Fruit fly (Drosophila melanogaster) whole organism, embryonic: ENCODE results near the gene rost.
A peak's percentile ranks its signal among the peaks of the same experiment; 100 is the strongest.

Experiments used
- CG11456 ChIP-seq: fragments of 200-800 bp; sonication (Bioruptor generic); IDR thresholded peaks from 3 replicates; pipeline ENCODE4 v1.3.6; 2022; ENCODE audit warnings: missing biosample characterization, missing genetic modification characterization
- CG11695 ChIP-seq: fragments of 200-800 bp; sonication (Bioruptor generic); IDR thresholded peaks from 3 replicates; pipeline ENCODE4 v1.3.6; 2022; ENCODE audit warnings: missing biosample characterization, missing genetic modification characterization
- CG13775 ChIP-seq: fragments of 200-800 bp; sonication (Bioruptor generic); optimal IDR thresholded peaks from 3 replicates; lab custom pipeline; 2017; ENCODE audit warnings: missing biosample characterization, mild to moderate bottlenecking, missing genetic modification characterization
- CG14667 ChIP-seq: fragments of 200-800 bp; sonication (Bioruptor generic); IDR thresholded peaks from 2 replicates; pipeline ENCODE4 v1.3.6; 2022; ENCODE audit warnings: missing biosample characterization, missing genetic modification characterization
- CG16813 ChIP-seq: fragments of 200-800 bp; sonication (Bioruptor generic); IDR thresholded peaks from 3 replicates; pipeline ENCODE4 v1.3.6; 2022; ENCODE audit warnings: missing biosample characterization, missing genetic modification characterization; ENCODE audit not compliant: partially characterized antibody
- CG16815 ChIP-seq: fragments of 200-800 bp; sonication (Bioruptor generic); optimal IDR thresholded peaks from 3 replicates; lab custom pipeline; 2017; ENCODE audit warnings: missing biosample characterization, mild to moderate bottlenecking, missing genetic modification characterization
- CG17186 ChIP-seq: fragments of 200-800 bp; sonication (Bioruptor generic); optimal IDR thresholded peaks from 3 replicates; lab custom pipeline; 2017; ENCODE audit warnings: missing biosample characterization, missing genetic modification reagents, missing genetic modification characterization
- CG17385 ChIP-seq: fragments of 200-800 bp; sonication (Bioruptor generic); optimal IDR thresholded peaks from 3 replicates; lab custom pipeline; 2018; ENCODE audit warnings: missing biosample characterization, mild to moderate bottlenecking, missing genetic modification characterization
- CG1792 ChIP-seq: fragments of 200-800 bp; sonication (Bioruptor generic); optimal IDR thresholded peaks from 2 replicates; lab custom pipeline; 2016; ENCODE audit warnings: missing biosample characterization, missing genetic modification characterization
- CG2678 ChIP-seq: fragments of 200-800 bp; sonication (Bioruptor generic); optimal IDR thresholded peaks from 3 replicates; lab custom pipeline; 2019; ENCODE audit warnings: missing biosample characterization, mild to moderate bottlenecking, missing genetic modification characterization, moderate library complexity
- CG2875 ChIP-seq: fragments of 200-800 bp; sonication (Bioruptor generic); optimal IDR thresholded peaks from 2 replicates; lab custom pipeline; 2017; ENCODE audit warnings: missing biosample characterization, mild to moderate bottlenecking, missing genetic modification characterization, missing genetic modification reagents
- CG3163 ChIP-seq: fragments of 200-800 bp; sonication (Bioruptor generic); optimal IDR thresholded peaks from 3 replicates; lab custom pipeline; 2016; ENCODE audit warnings: missing biosample characterization, missing genetic modification characterization
- CG8089 ChIP-seq: fragments of 200-800 bp; sonication (Bioruptor generic); optimal IDR thresholded peaks from 3 replicates; lab custom pipeline; 2016; ENCODE audit warnings: missing biosample characterization, missing genetic modification characterization
- CG9797 ChIP-seq: fragments of 200-800 bp; sonication (Bioruptor generic); optimal IDR thresholded peaks from 3 replicates; lab custom pipeline; 2018; ENCODE audit warnings: missing biosample characterization, mild to moderate bottlenecking, missing genetic modification characterization
- Dll ChIP-seq: fragments of 200-800 bp; sonication (Bioruptor generic); IDR thresholded peaks from 4 replicates; pipeline ENCODE4 v1.3.6; 2022; ENCODE audit warnings: missing biosample characterization, missing genetic modification characterization; ENCODE audit not compliant: partially characterized antibody
- ERR ChIP-seq: fragments of 200-800 bp; sonication (Bioruptor generic); optimal IDR thresholded peaks from 2 replicates; lab custom pipeline; 2016; ENCODE audit warnings: missing biosample characterization, missing genetic modification characterization
- Hmr ChIP-seq: fragments of 200-800 bp; sonication (Bioruptor generic); optimal IDR thresholded peaks from 3 replicates; lab custom pipeline; 2017; ENCODE audit warnings: mild to moderate bottlenecking, missing biosample characterization, missing genetic modification reagents, missing genetic modification characterization
- Hsf ChIP-seq: fragments of 200-800 bp; sonication (Bioruptor generic); optimal IDR thresholded peaks from 3 replicates; lab custom pipeline; 2016; ENCODE audit warnings: missing biosample characterization, missing genetic modification characterization
- NC2α ChIP-seq: fragments of 200-800 bp; sonication (Bioruptor generic); optimal IDR thresholded peaks from 2 replicates; lab custom pipeline; 2016; ENCODE audit warnings: missing biosample characterization, missing genetic modification characterization
- Oaz ChIP-seq: fragments of 200-800 bp; sonication (Bioruptor generic); IDR thresholded peaks from 2 replicates; pipeline ENCODE4 v1.3.6; 2022; ENCODE audit warnings: missing biosample characterization, missing genetic modification characterization
- Ptx1 ChIP-seq: fragments of 200-800 bp; sonication (Bioruptor generic); IDR thresholded peaks from 2 replicates; pipeline ENCODE4 v1.3.6; 2022; ENCODE audit warnings: missing biosample characterization, missing genetic modification characterization
- bbx ChIP-seq: fragments of 200-800 bp; sonication (Bioruptor generic); IDR thresholded peaks from 2 replicates; pipeline ENCODE4 v1.3.6; 2022; ENCODE audit warnings: missing biosample characterization, missing genetic modification characterization; ENCODE audit not compliant: partially characterized antibody
- cas ChIP-seq: fragments of 200-800 bp; sonication (Bioruptor generic); IDR thresholded peaks from 2 replicates; pipeline ENCODE4 v1.3.6; 2022; ENCODE audit warnings: missing biosample characterization, missing genetic modification characterization
- esg ChIP-seq: fragments of 200-800 bp; sonication (Bioruptor generic); conservative IDR thresholded peaks from 2 replicates; pipeline ENCODE4 v1.3.6; 2022; ENCODE audit warnings: missing biosample characterization, missing genetic modification characterization
- fd96Cb ChIP-seq: fragments of 200-800 bp; sonication (Bioruptor generic); optimal IDR thresholded peaks from 2 replicates; lab custom pipeline; 2018; ENCODE audit warnings: missing biosample characterization, mild to moderate bottlenecking, missing genetic modification characterization, moderate library complexity
- fu2 ChIP-seq: fragments of 200-800 bp; sonication (Bioruptor generic); optimal IDR thresholded peaks from 2 replicates; lab custom pipeline; 2016; ENCODE audit warnings: missing biosample characterization, missing genetic modification characterization
- gce ChIP-seq: fragments of 200-800 bp; sonication (Bioruptor generic); IDR thresholded peaks from 3 replicates; pipeline ENCODE4 v1.3.6; 2022; ENCODE audit warnings: missing biosample characterization, missing genetic modification characterization
- grn ChIP-seq: fragments of 200-800 bp; sonication (Bioruptor generic); optimal IDR thresholded peaks from 3 replicates; lab custom pipeline; 2017; ENCODE audit warnings: missing biosample characterization, missing genetic modification characterization
- gsb-n ChIP-seq: fragments of 200-800 bp; sonication (Bioruptor generic); optimal IDR thresholded peaks from 3 replicates; lab custom pipeline; 2018; ENCODE audit warnings: missing biosample characterization, mild to moderate bottlenecking, missing genetic modification characterization
- ham ChIP-seq: fragments of 200-800 bp; sonication (Bioruptor generic); IDR thresholded peaks from 2 replicates; pipeline ENCODE4 v1.3.6; 2022; ENCODE audit warnings: missing biosample characterization, missing genetic modification characterization
- lab ChIP-seq: fragments of 200-800 bp; sonication (Bioruptor generic); optimal IDR thresholded peaks from 3 replicates; lab custom pipeline; 2017; ENCODE audit warnings: missing biosample characterization, missing genetic modification characterization, mild to moderate bottlenecking, moderate library complexity, missing genetic modification reagents
- lov ChIP-seq, 2 experiments: fragments of 200-800 bp in 1 of 2; fragments of >200 bp in 1 of 2; sonication (Bioruptor generic) in 1 of 2; IDR thresholded peaks in 1 of 2; optimal IDR thresholded peaks in 1 of 2; 2 replicates in 1 of 2; 3 replicates in 1 of 2; pipeline versions ENCODE4 v1.3.6 to Lab custom; 2017 to 2022; ENCODE audit warnings: missing biosample characterization in 1 of 2, missing genetic modification characterization in 1 of 2
- pum ChIP-seq: fragments of 200-800 bp; sonication (Bioruptor generic); optimal IDR thresholded peaks from 2 replicates; lab custom pipeline; 2016; ENCODE audit warnings: missing biosample characterization, missing genetic modification characterization
- schlank ChIP-seq: fragments of 200-800 bp; sonication (Bioruptor generic); optimal IDR thresholded peaks from 2 replicates; lab custom pipeline; 2018; ENCODE audit warnings: missing biosample characterization, mild to moderate bottlenecking, missing genetic modification characterization
- sim ChIP-seq: fragments of 200-800 bp; sonication (Bioruptor generic); IDR thresholded peaks from 2 replicates; pipeline ENCODE4 v1.3.6; 2022; ENCODE audit warnings: missing biosample characterization, missing genetic modification characterization
- sisA ChIP-seq: fragments of 200-800 bp; sonication (Bioruptor generic); IDR thresholded peaks from 2 replicates; pipeline ENCODE4 v1.3.6; 2022; ENCODE audit warnings: missing biosample characterization, missing genetic modification characterization
- slbo ChIP-seq: fragments of 200-800 bp; sonication (Bioruptor generic); IDR thresholded peaks from 2 replicates; pipeline ENCODE4 v1.3.6; 2022; ENCODE audit warnings: missing biosample characterization, missing genetic modification characterization
- sqz ChIP-seq: fragments of 200-800 bp; sonication (Bioruptor generic); optimal IDR thresholded peaks from 3 replicates; lab custom pipeline; 2018; ENCODE audit warnings: missing biosample characterization, mild to moderate bottlenecking, missing genetic modification characterization
- stwl ChIP-seq: fragments of 200-800 bp; sonication (Bioruptor generic); optimal IDR thresholded peaks from 3 replicates; lab custom pipeline; 2018; ENCODE audit warnings: missing biosample characterization, mild to moderate bottlenecking, missing genetic modification characterization, moderate library complexity
- trem ChIP-seq: fragments of 200-800 bp; optimal IDR thresholded peaks from 3 replicates; lab custom pipeline; 2019; ENCODE audit warnings: missing biosample characterization, mild to moderate bottlenecking, missing genetic modification characterization, moderate library complexity
- usp ChIP-seq: fragments of >200 bp; optimal IDR thresholded peaks from 2 replicates; lab custom pipeline; 2017; ENCODE audit warnings: missing biosample characterization, missing genetic modification characterization

rost gene

DNA sequence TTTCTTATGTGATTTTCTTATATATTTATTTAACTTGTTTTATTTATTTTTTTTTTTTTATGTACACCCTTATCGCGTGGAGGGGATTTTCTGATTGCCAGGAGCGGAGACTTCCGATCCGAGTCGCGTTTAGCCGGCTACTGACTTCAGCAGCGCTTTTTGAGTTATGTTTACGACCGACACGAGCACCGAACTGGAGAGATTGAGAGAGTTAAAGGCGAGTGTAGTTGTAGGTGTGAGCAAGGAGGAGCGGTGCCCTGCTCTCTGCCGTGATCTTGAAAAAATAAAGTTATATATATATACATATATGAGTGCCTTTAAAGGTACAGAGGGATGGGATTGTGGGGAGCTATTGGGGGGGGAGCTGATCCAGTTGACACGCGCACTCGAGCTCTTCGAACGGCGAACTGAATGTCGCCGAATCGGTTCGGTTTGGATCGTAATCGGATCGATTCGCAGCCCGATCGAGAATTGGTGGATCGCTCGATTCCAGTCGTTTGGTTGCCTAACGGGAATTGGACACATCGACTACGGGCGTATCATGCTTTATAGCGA is at the start of gene rost (continued):
- TF ChIP-seq Hsf (GFP tag; lab: Kevin White, UChicago) (no peak), schlank (tag; lab: Kevin White, UChicago) (no peak), sim (no peak), lov (optimal IDR thresholded peaks at IDR 0.05; lab: Kevin White, UChicago) (no peak), lov (GFP tag; IDR thresholded peaks at IDR 0.05; lab: Robert Waterston, UW) (no peak), sisA (GFP tag; lab: Robert Waterston, UW) (no peak), Oaz (no peak), CG16815 (GFP tag; lab: Kevin White, UChicago) (no peak), sqz (GFP tag; lab: Kevin White, UChicago) (no peak), CG14667 (no peak), pum (GFP tag; lab: Kevin White, UChicago) (no peak), Ptx1 (GFP tag; lab: Robert Waterston, UW) (no peak), NC2α (GFP tag; lab: Kevin White, UChicago) (no peak), CG17186 (GFP tag; lab: Kevin White, UChicago) (no peak), CG2875 (no peak), stwl (tag; lab: Kevin White, UChicago) (no peak), CG11695 (GFP tag; lab: Robert Waterston, UW) (no peak), slbo (no peak), CG1792 (no peak), CG3163 (GFP tag; lab: Kevin White, UChicago) (no peak), trem (tag; lab: Kevin White, UChicago) (no peak), ERR (GFP tag; lab: Kevin White, UChicago) (no peak), fu2 (no peak), usp (GFP tag; lab: Kevin White, UChicago) (no peak), CG2678 (tag; lab: Kevin White, UChicago) (no peak), Hmr (GFP tag; lab: Kevin White, UChicago) (no peak), CG9797 (no peak), cas (no peak), fd96Cb (tag; lab: Kevin White, UChicago) (no peak), CG17385 (GFP tag; lab: Kevin White, UChicago) (no peak), lab (GFP tag; lab: Kevin White, UChicago) (peak; percentile 25), grn (GFP tag; lab: Kevin White, UChicago) (peak; percentile 73), CG8089 (no peak), ham (GFP tag; lab: Robert Waterston, UW) (no peak), CG16813 (GFP tag; lab: Robert Waterston, UW) (no peak), CG11456 (GFP tag; lab: Robert Waterston, UW) (no peak), gsb-n (tag; lab: Kevin White, UChicago) (no peak), Dll (GFP tag; lab: Robert Waterston, UW) (no peak), gce (GFP tag; lab: Robert Waterston, UW) (no peak), CG13775 (no peak)
- TF ChIP-seq, all 482 proteins: peak for 24

DNA sequence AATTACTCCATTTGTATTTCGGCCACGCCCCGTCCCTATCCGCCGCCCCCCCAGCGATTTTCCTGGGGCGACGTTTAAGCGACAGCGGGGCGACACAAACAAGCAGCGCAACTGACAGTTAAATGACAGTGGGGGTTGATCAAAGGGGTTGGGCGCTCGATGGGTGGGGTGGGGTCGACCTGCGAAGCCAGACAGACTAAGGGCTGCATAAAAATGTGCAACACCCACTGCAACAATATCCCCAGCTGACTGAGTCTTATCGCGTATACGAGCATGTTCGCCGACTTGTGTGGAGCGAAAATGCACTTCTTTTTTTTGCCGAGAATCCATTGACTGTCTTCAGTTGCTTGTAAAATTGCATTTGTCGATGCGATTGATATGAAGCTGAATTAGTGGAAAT is 42.4 kb upstream of the rost start, which contains the start of gene CG9582:
Gene CG9582, minus strand, starts transcription at position 101 of the 400 bp plus-strand sequence.
- TF ChIP-seq esg (GFP tag; lab: Robert Waterston, UW) (0 out of 2 replicates have a peak, but pooled peaks have one; percentile 9), bbx (GFP tag; lab: Robert Waterston, UW) (no peak)
